Fruit fly (Drosophila melanogaster): ENCODE data around the gene CG3473.

Gene CG3473

dm6 chr2L:14545319-14545740, 18.2 kb downstream of the CG3473 start (continued):
- peak; percentile 18 for TF ChIP-seq HHEX (GFP tag; optimal IDR thresholded peaks at IDR 0.05)
- no peak for TF ChIP-seq fd3F (GFP tag; optimal IDR thresholded peaks at IDR 0.05)
- TF ChIP-seq CG34224 (GFP tag; IDR thresholded peaks at IDR 0.05; ENCODE audit: partially characterized antibody), result no peak
- peak; percentile 35 for TF ChIP-seq Atf-2 (GFP tag; optimal IDR thresholded peaks at IDR 0.05)
- peak; percentile 5; the same call in 1 of the 2 replicates for TF ChIP-seq ranshi (GFP tag; IDR thresholded peaks at IDR 0.05)
- no peak for TF ChIP-seq CG2199 (GFP tag; IDR thresholded peaks at IDR 0.05)
- peak; percentile 42 for TF ChIP-seq CG17359 (tag; optimal IDR thresholded peaks at IDR 0.05)
- peak; percentile 30 for TF ChIP-seq CG8089 (GFP tag; optimal IDR thresholded peaks at IDR 0.05)
- peak; percentile 32 for TF ChIP-seq CG13775 (GFP tag; optimal IDR thresholded peaks at IDR 0.05)
- no peak for TF ChIP-seq CG11560 (tag; IDR thresholded peaks at IDR 0.05)
- no peak for TF ChIP-seq CG7928 (GFP tag; optimal IDR thresholded peaks at IDR 0.05)
- peak; percentile 36 for TF ChIP-seq Usf (GFP tag; optimal IDR thresholded peaks at IDR 0.05)
- peak; percentile 58 for TF ChIP-seq CG2712 (tag; optimal IDR thresholded peaks at IDR 0.05)
- no peak for TF ChIP-seq br (optimal IDR thresholded peaks at IDR 0.05)
- TF ChIP-seq CG8944 (GFP tag; optimal IDR thresholded peaks at IDR 0.05), result peak; percentile 27
- no peak for TF ChIP-seq Opbp (GFP tag; IDR thresholded peaks at IDR 0.05; ENCODE audit: partially characterized antibody)
- no peak for TF ChIP-seq Gug (GFP tag; IDR thresholded peaks at IDR 0.05)
- peak; percentile 90 for TF ChIP-seq CG7745 (tag; optimal IDR thresholded peaks at IDR 0.05)
- TF ChIP-seq Nf-YB (GFP tag; optimal IDR thresholded peaks at IDR 0.05), result peak; percentile 59
- TF ChIP-seq CG11085 (GFP tag; IDR thresholded peaks at IDR 0.05), result no peak
- no peak for TF ChIP-seq da (GFP tag; optimal IDR thresholded peaks at IDR 0.05)
- TF ChIP-seq NK7.1 (GFP tag; optimal IDR thresholded peaks at IDR 0.05), result no peak
- TF ChIP-seq CG17186 (GFP tag; optimal IDR thresholded peaks at IDR 0.05), result no peak
- peak; percentile 72 for TF ChIP-seq CG17568 (GFP tag; optimal IDR thresholded peaks at IDR 0.05)
- TF ChIP-seq salm (tag; optimal IDR thresholded peaks at IDR 0.05), result peak; percentile 38
- TF ChIP-seq Nf-YA (GFP tag; IDR thresholded peaks at IDR 0.05), result no peak
- TF ChIP-seq CG5180 (GFP tag; optimal IDR thresholded peaks at IDR 0.05), result peak; percentile 43
- TF ChIP-seq emc (GFP tag; optimal IDR thresholded peaks at IDR 0.05), result no peak
- TF ChIP-seq CG10654 (GFP tag; optimal IDR thresholded peaks at IDR 0.05), result peak; percentile 14
- peak; percentile 36 for TF ChIP-seq CG10462 (GFP tag; optimal IDR thresholded peaks at IDR 0.05)
- TF ChIP-seq inv (GFP tag; IDR thresholded peaks at IDR 0.05; ENCODE audit: partially characterized antibody), result no peak
- no peak for TF ChIP-seq dan (GFP tag; IDR thresholded peaks at IDR 0.05)
- TF ChIP-seq CG7556 (GFP tag; optimal IDR thresholded peaks at IDR 0.05), result peak; percentile 57
- TF ChIP-seq phol (tag; optimal IDR thresholded peaks at IDR 0.05), result no peak
- TF ChIP-seq CG31365 (tag; optimal IDR thresholded peaks at IDR 0.05), result no peak
- TF ChIP-seq CG18476 (GFP tag; optimal IDR thresholded peaks at IDR 0.05), result peak; percentile 26
- TF ChIP-seq gsb-n (tag; optimal IDR thresholded peaks at IDR 0.05), result peak; percentile 67
- TF ChIP-seq CG32772 (GFP tag; IDR thresholded peaks at IDR 0.05), result no peak
- TF ChIP-seq Doc2 (GFP tag; IDR thresholded peaks at IDR 0.05), result no peak
- TF ChIP-seq crol (GFP tag; IDR thresholded peaks at IDR 0.05), result peak; percentile 85
- TF ChIP-seq aop (GFP tag; IDR thresholded peaks at IDR 0.05), result no peak
- no peak for TF ChIP-seq CG9797 (GFP tag; optimal IDR thresholded peaks at IDR 0.05)
- TF ChIP-seq Dfd (GFP tag; optimal IDR thresholded peaks at IDR 0.05), result no peak
- no peak for TF ChIP-seq HLH3B (GFP tag; IDR thresholded peaks at IDR 0.05)
- no peak for TF ChIP-seq fd96Cb (tag; optimal IDR thresholded peaks at IDR 0.05)
- TF ChIP-seq knrl (GFP tag; IDR thresholded peaks at IDR 0.05; ENCODE audit: partially characterized antibody), result no peak
- TF ChIP-seq Fer1 (GFP tag; optimal IDR thresholded peaks at IDR 0.05), result no peak
- TF ChIP-seq E2f1 (GFP tag; IDR thresholded peaks at IDR 0.05), result peak; percentile 43; the same call in 1 of the 2 replicates
- TF ChIP-seq chn (GFP tag; optimal IDR thresholded peaks at IDR 0.05), result no peak
- peak; percentile 66 for TF ChIP-seq CG7987 (GFP tag; optimal IDR thresholded peaks at IDR 0.05)
- TF ChIP-seq CG16813 (GFP tag; IDR thresholded peaks at IDR 0.05; ENCODE audit: partially characterized antibody), result no peak

Measured in whole organism, embryonic.